Worm (Caenorhabditis elegans) whole organism, L1 larva: ENCODE results near the gene F13H10.5.

Experiments
- C04F5.9 ChIP-seq: sonication (generic microtip); optimal IDR thresholded peaks from 2 replicates; lab custom pipeline; 2016; ENCODE audit warnings: missing genetic modification characterization, missing compliant biosample characterization
- C16A3.4 ChIP-seq: fragments of 150-350 bp; optimal IDR thresholded peaks from 2 replicates; lab custom pipeline; 2014; ENCODE audit warnings: missing biosample characterization, missing genetic modification characterization
- Y116A8C.19 ChIP-seq: sonication (generic microtip); optimal IDR thresholded peaks from 2 replicates; lab custom pipeline; 2016; ENCODE audit warnings: missing compliant biosample characterization, missing genetic modification characterization, borderline replicate concordance
- aha-1 ChIP-seq: fragments of 150-350 bp; optimal IDR thresholded peaks from 2 replicates; lab custom pipeline; 2014; ENCODE audit warnings: missing biosample characterization, missing genetic modification characterization
- alr-1 ChIP-seq: fragments of 200-800 bp; sonication (Bioruptor generic); optimal IDR thresholded peaks from 2 replicates; lab custom pipeline; 2018; ENCODE audit warnings: borderline replicate concordance, mild to moderate bottlenecking, missing genetic modification characterization, missing compliant biosample characterization
- blmp-1 ChIP-seq: fragments of 150-350 bp; optimal IDR thresholded peaks from 2 replicates; lab custom pipeline; 2014; ENCODE audit warnings: missing biosample characterization, missing genetic modification characterization
- ceh-63 ChIP-seq: fragments of 200-800 bp; sonication (Bioruptor generic); optimal IDR thresholded peaks from 2 replicates; lab custom pipeline; 2018; ENCODE audit warnings: mild to moderate bottlenecking, missing genetic modification characterization, missing compliant biosample characterization
- ceh-8 ChIP-seq: fragments of 200-800 bp; sonication (Bioruptor generic); optimal IDR thresholded peaks from 2 replicates; lab custom pipeline; 2018; ENCODE audit warnings: mild to moderate bottlenecking, missing genetic modification characterization, moderate library complexity, missing compliant biosample characterization
- ceh-82 ChIP-seq, 3 experiments: fragments of 150-350 bp in 1 of 3; sonication (generic microtip) in 2 of 3; optimal IDR thresholded peaks; 2 replicates each; lab custom pipeline; 2014 to 2017; ENCODE audit warnings: missing biosample characterization in 3 of 3, missing genetic modification characterization in 3 of 3
- ceh-88 ChIP-seq: fragments of 200-800 bp; sonication (Bioruptor generic); IDR thresholded peaks from 2 replicates; pipeline ENCODE4 v1.3.6; 2022; ENCODE audit warnings: missing genetic modification characterization, missing compliant biosample characterization
- ceh-90 ChIP-seq: sonication (generic microtip); optimal IDR thresholded peaks from 2 replicates; lab custom pipeline; 2016; ENCODE audit warnings: missing genetic modification characterization, missing compliant biosample characterization
- efl-1 ChIP-seq, 4 experiments: fragments of 150-350 bp; optimal IDR thresholded peaks in 3 of 4; peaks in 1 of 4; 1 replicate in 1 of 4; 2 replicates in 3 of 4; lab custom pipeline; 2014; ENCODE audit warnings: missing biosample characterization in 2 of 4, missing genetic modification characterization in 2 of 4, missing genetic modification reagents in 2 of 4
- efl-3 ChIP-seq: fragments of 200-800 bp; sonication (Bioruptor generic); optimal IDR thresholded peaks from 2 replicates; lab custom pipeline; 2018; ENCODE audit warnings: mild to moderate bottlenecking, missing genetic modification characterization, missing compliant biosample characterization
- egl-27 ChIP-seq, 2 experiments: fragments of 150-350 bp in 1 of 2; sonication (generic microtip); optimal IDR thresholded peaks; 3 replicates each; lab custom pipeline; 2017 to 2018; ENCODE audit warnings: missing biosample characterization in 2 of 2, missing genetic modification characterization in 2 of 2, missing genetic modification reagents in 2 of 2
- elt-2 ChIP-seq: sonication (generic microtip); optimal IDR thresholded peaks from 2 replicates; lab custom pipeline; 2016; ENCODE audit warnings: missing genetic modification characterization, mild to moderate bottlenecking, inconsistent platforms, missing compliant biosample characterization, missing genetic modification reagents
- elt-3 ChIP-seq, 6 experiments: fragments of 150-350 bp in 1 of 6; sonication (generic microtip); optimal IDR thresholded peaks; 2 replicates each; lab custom pipeline; 2017 to 2018; ENCODE audit warnings: missing biosample characterization in 6 of 6, missing genetic modification characterization in 6 of 6, inconsistent platforms in 1 of 6
- ets-5 ChIP-seq: fragments of 200-800 bp; sonication (Bioruptor generic); IDR thresholded peaks from 2 replicates; pipeline ENCODE4 v1.3.6; 2022; ENCODE audit warnings: missing genetic modification characterization, missing compliant biosample characterization
- fos-1 ChIP-seq: fragments of 150-350 bp; optimal IDR thresholded peaks from 2 replicates; lab custom pipeline; 2014; ENCODE audit warnings: missing biosample characterization, missing genetic modification characterization
- grh-1 ChIP-seq: fragments of 200-800 bp; sonication (Bioruptor generic); IDR thresholded peaks from 2 replicates; pipeline ENCODE4 v1.3.6; 2022; ENCODE audit warnings: missing genetic modification reagents, missing genetic modification characterization, missing compliant biosample characterization
- jun-1 ChIP-seq: fragments of 150-350 bp; optimal IDR thresholded peaks from 2 replicates; lab custom pipeline; 2014; ENCODE audit warnings: missing biosample characterization, missing genetic modification reagents, missing genetic modification characterization
- lin-13 ChIP-seq: fragments of 150-350 bp; optimal IDR thresholded peaks from 2 replicates; lab custom pipeline; 2014; ENCODE audit warnings: missing biosample characterization, missing genetic modification reagents, missing genetic modification characterization
- lin-15B ChIP-seq: fragments of 150-350 bp; sonication (generic microtip); optimal IDR thresholded peaks from 3 replicates; lab custom pipeline; 2014; ENCODE audit warnings: missing biosample characterization, missing genetic modification characterization
- lin-35 ChIP-seq, 2 experiments: fragments of 150-350 bp; optimal IDR thresholded peaks; 2 replicates each; lab custom pipeline; 2014; ENCODE audit warnings: missing biosample characterization in 2 of 2, missing genetic modification characterization in 2 of 2, missing genetic modification reagents in 2 of 2
- mep-1 ChIP-seq: fragments of 150-350 bp; optimal IDR thresholded peaks from 2 replicates; lab custom pipeline; 2014; ENCODE audit warnings: missing biosample characterization, missing genetic modification characterization
- nhr-12 ChIP-seq: sonication (generic microtip); optimal IDR thresholded peaks from 2 replicates; lab custom pipeline; 2017; ENCODE audit warnings: missing biosample characterization, missing genetic modification characterization
- nhr-20 ChIP-seq: sonication (generic microtip); optimal IDR thresholded peaks from 2 replicates; lab custom pipeline; 2016; ENCODE audit warnings: mild to moderate bottlenecking, missing genetic modification characterization, missing compliant biosample characterization
- nhr-28 ChIP-seq: fragments of 150-350 bp; optimal IDR thresholded peaks from 2 replicates; lab custom pipeline; 2014; ENCODE audit warnings: missing biosample characterization, missing genetic modification characterization
- nhr-84 ChIP-seq: sonication (generic microtip); optimal IDR thresholded peaks from 2 replicates; lab custom pipeline; 2017; ENCODE audit warnings: missing biosample characterization, missing genetic modification characterization
- nhr-90 ChIP-seq: sonication (generic microtip); optimal IDR thresholded peaks from 2 replicates; lab custom pipeline; 2016; ENCODE audit warnings: mild to moderate bottlenecking, missing genetic modification characterization, missing compliant biosample characterization; ENCODE audit not compliant: poor library complexity
- pax-3 ChIP-seq: fragments of 200-800 bp; sonication (Bioruptor generic); optimal IDR thresholded peaks from 2 replicates; lab custom pipeline; 2018; ENCODE audit warnings: mild to moderate bottlenecking, missing genetic modification characterization, moderate library complexity, missing compliant biosample characterization
- pqm-1 ChIP-seq: sonication (generic microtip); optimal IDR thresholded peaks from 3 replicates; lab custom pipeline; 2017; ENCODE audit warnings: missing biosample characterization, missing genetic modification characterization
- skn-1 ChIP-seq: fragments of 150-350 bp; optimal IDR thresholded peaks from 2 replicates; lab custom pipeline; 2014; ENCODE audit warnings: missing biosample characterization, missing genetic modification characterization
- snpc-4 ChIP-seq: fragments of 150-350 bp; optimal IDR thresholded peaks from 2 replicates; lab custom pipeline; 2014; ENCODE audit warnings: missing biosample characterization, missing genetic modification characterization
- sup-37 ChIP-seq: fragments of 200-800 bp; sonication (Bioruptor generic); optimal IDR thresholded peaks from 2 replicates; lab custom pipeline; 2018; ENCODE audit warnings: mild to moderate bottlenecking, missing genetic modification characterization, missing compliant biosample characterization
- tbx-2 ChIP-seq: sonication (generic microtip); optimal IDR thresholded peaks from 2 replicates; lab custom pipeline; 2016; ENCODE audit warnings: missing genetic modification characterization, missing compliant biosample characterization
- unc-86 ChIP-seq: sonication (generic microtip); optimal IDR thresholded peaks from 2 replicates; lab custom pipeline; 2016; ENCODE audit warnings: missing genetic modification characterization, missing compliant biosample characterization
- vab-15 ChIP-seq: sonication (generic microtip); optimal IDR thresholded peaks from 2 replicates; lab custom pipeline; 2017; ENCODE audit warnings: missing genotype, mild to moderate bottlenecking, missing genetic modification characterization, missing compliant biosample characterization
- xbp-1 ChIP-seq: sonication (generic microtip); optimal IDR thresholded peaks from 2 replicates; lab custom pipeline; 2016; ENCODE audit warnings: missing genetic modification characterization, missing compliant biosample characterization
- zip-4 ChIP-seq: fragments of 200-800 bp; sonication (Bioruptor generic); optimal IDR thresholded peaks from 2 replicates; lab custom pipeline; 2018; ENCODE audit warnings: mild to moderate bottlenecking, missing genetic modification characterization, moderate library complexity, missing compliant biosample characterization
- ztf-4 ChIP-seq: fragments of 150-350 bp; optimal IDR thresholded peaks from 2 replicates; lab custom pipeline; 2014; ENCODE audit warnings: missing biosample characterization, missing genetic modification characterization

F13H10.5 gene

ce11 chrIV:11008996-11009395 is 18.2 kb downstream of the F13H10.5 start, which contains the start of gene F13H10.6:
F13H10.6 (plus strand) TSS chrIV:11009296.
- TF ChIP-seq vab-15 (tag; lab: Kevin White, UChicago) (no peak), pqm-1 (tag; lab: Kevin White, UChicago) (no peak), Y116A8C.19 (tag; lab: Kevin White, UChicago) (no peak), nhr-84 (no peak), mep-1 (tag; lab: Kevin White, UChicago) (no peak), egl-27 (tag; optimal IDR thresholded peaks at IDR 0.05; lab: Kevin White, UChicago) (no peak), ceh-82 (tag; optimal IDR thresholded peaks at IDR 0.05; lab: Kevin White, UChicago) (no peak), C04F5.9 (tag; lab: Kevin White, UChicago) (no peak), tbx-2 (tag; lab: Kevin White, UChicago) (no peak), pax-3 (tag; lab: Kevin White, UChicago) (no peak), blmp-1 (tag; lab: Kevin White, UChicago) (no peak)

ce11 chrIV:11009928-11010327 is 19.1 kb downstream of the F13H10.5 start:
- no peak for TF ChIP-seq jun-1 (tag; lab: Kevin White, UChicago)
- TF ChIP-seq tbx-2 (tag; lab: Kevin White, UChicago) = no peak
- no peak for TF ChIP-seq lin-13 (GFP tag; lab: Kevin White, UChicago)
- no peak for TF ChIP-seq zip-4
- no peak for TF ChIP-seq nhr-28 (tag; lab: Kevin White, UChicago)
- no peak for TF ChIP-seq ceh-63 (GFP tag; lab: Kevin White, UChicago)
- no peak for TF ChIP-seq lin-15B (tag; lab: Kevin White, UChicago)
- no peak for TF ChIP-seq skn-1 (tag; lab: Kevin White, UChicago)
- TF ChIP-seq alr-1 (tag; lab: Kevin White, UChicago) = no peak
- no peak for TF ChIP-seq fos-1 (tag; lab: Kevin White, UChicago)
- no peak for TF ChIP-seq ceh-88 (GFP tag; lab: Robert Waterston, UW)
- TF ChIP-seq ztf-4 (tag; lab: Kevin White, UChicago) = no peak
- TF ChIP-seq snpc-4 = no peak
- TF ChIP-seq ets-5 = no peak
- TF ChIP-seq grh-1 (GFP tag; lab: Robert Waterston, UW) = no peak
- TF ChIP-seq xbp-1 (tag; lab: Kevin White, UChicago) = no peak
- TF ChIP-seq ceh-90 (tag; lab: Kevin White, UChicago) = no peak
- TF ChIP-seq, all 84 proteins: peak for 0

ce11 chrIV:11011920-11012319 is 21.1 kb downstream of the F13H10.5 start, which contains the start of gene ndx-9:
ndx-9 (minus strand) TSS chrIV:11012020.
- TF ChIP-seq ceh-8 (no peak), pqm-1 (tag; lab: Kevin White, UChicago) (no peak), nhr-20 (tag; lab: Kevin White, UChicago) (no peak), grh-1 (GFP tag; lab: Robert Waterston, UW) (no peak), xbp-1 (tag; lab: Kevin White, UChicago) (no peak), jun-1 (tag; lab: Kevin White, UChicago) (no peak), sup-37 (no peak), aha-1 (tag; lab: Kevin White, UChicago) (no peak), C16A3.4 (tag; lab: Kevin White, UChicago) (no peak), ceh-82 (tag; optimal IDR thresholded peaks at IDR 0.05; lab: Kevin White, UChicago) (no peak), nhr-12 (no peak)

ce11 chrIV:11015881-11016280 is 25.1 kb downstream of the F13H10.5 start, which contains the start of gene F13H10.3:
F13H10.3 (minus strand) TSS chrIV:11015953.
- TF ChIP-seq lin-35 (GFP tag; optimal IDR thresholded peaks at IDR 0.05; lab: Kevin White, UChicago) (peak in 1 of 2 experiments; percentile 53), elt-2 (peak; percentile 54), efl-3 (GFP tag; lab: Kevin White, UChicago) (no peak), elt-3 (tag; optimal IDR thresholded peaks at IDR 0.05; lab: Kevin White, UChicago) (no peak), efl-1 (optimal IDR thresholded peaks at IDR 0.05; lab: Kevin White, UChicago) (no peak), efl-1 (GFP tag; optimal IDR thresholded peaks at IDR 0.05 in 1 of 2; lab: Kevin White, UChicago) (peak in 1 of 2 experiments; percentile 27), pqm-1 (tag; lab: Kevin White, UChicago) (peak; percentile 19), nhr-90 (tag; lab: Kevin White, UChicago) (peak; percentile 8), unc-86 (tag; lab: Kevin White, UChicago) (no peak)
